Fruit fly (Drosophila melanogaster): Measurements from ENCODE around the gene CG6048.
A peak's percentile ranks its signal among the peaks of the same experiment; 100 is the strongest.

CG6048 gene

DNA sequence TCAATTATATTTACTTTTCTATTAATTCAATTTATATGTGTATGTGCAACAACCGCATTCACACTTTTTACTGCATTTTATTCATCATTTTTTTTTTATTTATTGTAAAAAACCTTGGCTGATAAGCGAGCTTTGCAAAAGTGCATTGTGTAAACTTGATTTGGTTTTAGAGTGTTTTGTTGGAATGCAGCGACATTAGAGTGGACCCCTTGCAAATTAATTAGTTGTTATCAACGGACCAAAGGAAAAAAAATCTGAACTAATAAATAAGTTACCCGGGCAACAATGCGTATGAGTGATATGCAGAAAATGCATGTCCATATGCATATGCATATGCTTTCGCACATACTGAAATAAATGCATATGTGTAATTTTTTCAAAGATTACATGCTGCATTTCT, 31.4 kb upstream of the CG6048 start:
- TF ChIP-seq CG8301 (tag; optimal IDR thresholded peaks at IDR 0.05): peak; percentile 4
- no peak for TF ChIP-seq D1 (tag; optimal IDR thresholded peaks at IDR 0.05)
- TF ChIP-seq CG14655 (GFP tag; optimal IDR thresholded peaks at IDR 0.05): peak; percentile 17
- peak; percentile 68 for TF ChIP-seq CG12605 (GFP tag; IDR thresholded peaks at IDR 0.05)

DNA sequence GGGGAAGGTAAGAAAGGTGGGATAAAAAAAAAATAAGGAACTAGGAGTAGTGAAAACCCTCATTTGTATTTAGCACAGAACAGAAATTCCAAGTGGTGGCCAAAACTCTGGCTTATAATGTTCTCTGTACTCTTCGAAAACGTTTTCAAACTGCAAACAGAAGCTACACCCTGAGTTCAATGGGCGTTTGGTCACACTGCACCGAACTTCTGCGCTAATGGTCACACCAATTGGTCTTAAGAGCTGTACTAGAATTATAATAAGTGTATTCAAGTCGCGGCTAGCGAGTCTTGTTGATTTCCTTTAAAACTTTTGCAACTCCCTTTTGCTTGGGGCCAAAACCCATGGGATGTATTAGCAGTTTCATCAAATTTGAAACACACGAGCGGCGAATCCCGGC, 30.3 kb upstream of the CG6048 start:
- TF ChIP-seq CG4496 (GFP tag; IDR thresholded peaks at IDR 0.05) (no peak), gl (tag; optimal IDR thresholded peaks at IDR 0.05) (no peak)

DNA sequence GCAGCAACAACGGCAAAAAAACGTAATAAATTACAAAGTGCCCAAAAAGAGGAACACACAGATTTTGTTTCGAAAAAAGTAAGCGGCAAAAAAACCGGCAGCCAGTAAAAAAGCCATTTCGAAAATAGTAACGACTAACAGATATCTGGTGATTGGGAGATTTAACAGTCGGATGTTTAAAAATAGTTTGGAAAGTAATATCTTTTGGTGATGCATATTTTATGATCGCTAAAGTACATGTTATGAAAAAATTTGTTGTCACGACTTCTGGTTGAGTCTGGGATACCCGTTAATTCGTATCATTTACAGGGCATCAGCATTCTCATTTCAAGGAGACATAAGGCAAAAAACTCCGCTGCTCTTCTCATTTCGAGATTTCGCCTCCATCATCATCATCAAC, 29.2 kb upstream of the CG6048 start:
- TF ChIP-seq CG13204 (GFP tag; optimal IDR thresholded peaks at IDR 0.05) (no peak), Pif1A (GFP tag; optimal IDR thresholded peaks at IDR 0.05) (peak; percentile 73), gl (tag; optimal IDR thresholded peaks at IDR 0.05) (no peak), D1 (tag; optimal IDR thresholded peaks at IDR 0.05) (peak; percentile 37), CG12605 (GFP tag; IDR thresholded peaks at IDR 0.05) (peak; percentile 52; the same call in 1 of the 2 replicates), CG8301 (tag; optimal IDR thresholded peaks at IDR 0.05) (peak; percentile 9), CG34367 (tag; optimal IDR thresholded peaks at IDR 0.05) (peak; percentile 26), CG4496 (GFP tag; IDR thresholded peaks at IDR 0.05) (peak; percentile 62; the same call in 2 of the 3 replicates), CG10348 (GFP tag; IDR thresholded peaks at IDR 0.05) (no peak), Ets98B (GFP tag; IDR thresholded peaks at IDR 0.05) (no peak), CG17806 (tag; optimal IDR thresholded peaks at IDR 0.05) (peak; percentile 55), CG8159 (tag; optimal IDR thresholded peaks at IDR 0.05) (peak; percentile 66), CG14655 (GFP tag; optimal IDR thresholded peaks at IDR 0.05) (peak; percentile 29), fd96Ca (GFP tag; IDR thresholded peaks at IDR 0.05) (peak; percentile 50; the same call in 1 of the 3 replicates), CG32121 (GFP tag; IDR thresholded peaks at IDR 0.05) (peak; percentile 53), CG15710 (tag; optimal IDR thresholded peaks at IDR 0.05) (peak; percentile 43), Snoo (tag; optimal IDR thresholded peaks at IDR 0.05) (peak; percentile 66), CG9948 (tag; optimal IDR thresholded peaks at IDR 0.05) (peak; percentile 34), rn (GFP tag; IDR thresholded peaks at IDR 0.05) (no peak), Pif1B (GFP tag; optimal IDR thresholded peaks at IDR 0.05) (peak; percentile 52), EcR (GFP tag; optimal IDR thresholded peaks at IDR 0.05) (no peak)

DNA sequence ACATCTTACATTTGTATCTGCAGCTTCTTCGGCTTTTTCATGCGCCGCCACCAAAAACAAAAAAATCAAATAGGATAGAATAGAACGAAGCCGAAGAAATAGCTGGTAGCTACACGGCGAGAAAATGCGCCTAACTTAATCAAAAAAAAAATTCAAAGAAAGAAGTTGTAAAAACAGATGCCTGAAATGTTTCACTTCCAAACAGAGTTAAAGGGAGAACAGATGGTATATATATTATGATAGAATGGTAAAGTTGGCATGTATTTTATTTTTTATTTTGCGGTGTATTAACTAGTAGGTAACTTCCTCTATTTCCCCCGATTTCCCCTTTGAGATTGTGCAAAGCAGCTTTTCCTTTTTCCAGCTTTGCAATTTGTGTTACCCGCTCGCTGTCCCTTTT, 28.0 kb upstream of the CG6048 start:
- peak; percentile 84 for TF ChIP-seq CG8301 (tag; optimal IDR thresholded peaks at IDR 0.05)
- peak; percentile 31 for TF ChIP-seq D1 (tag; optimal IDR thresholded peaks at IDR 0.05)
- TF ChIP-seq rn (GFP tag; IDR thresholded peaks at IDR 0.05): 0 out of 2 replicates have a peak, but pooled peaks have one; percentile 33
- TF ChIP-seq CG15710 (tag; optimal IDR thresholded peaks at IDR 0.05): no peak
- no peak for TF ChIP-seq EcR (GFP tag; optimal IDR thresholded peaks at IDR 0.05)
- peak; percentile 26 for TF ChIP-seq CG8159 (tag; optimal IDR thresholded peaks at IDR 0.05)
- no peak for TF ChIP-seq gl (tag; optimal IDR thresholded peaks at IDR 0.05)
- TF ChIP-seq CG10348 (GFP tag; IDR thresholded peaks at IDR 0.05): no peak
- TF ChIP-seq CG12605 (GFP tag; IDR thresholded peaks at IDR 0.05): peak; percentile 67
- peak; percentile 64 for TF ChIP-seq Pif1B (GFP tag; optimal IDR thresholded peaks at IDR 0.05)
- peak; percentile 59; the same call in 2 of the 3 replicates for TF ChIP-seq fd96Ca (GFP tag; IDR thresholded peaks at IDR 0.05)
- 0 out of 2 replicates have a peak, but pooled peaks have one; percentile 14 for TF ChIP-seq CG32121 (GFP tag; IDR thresholded peaks at IDR 0.05)
- peak; percentile 65 for TF ChIP-seq Ets98B (GFP tag; IDR thresholded peaks at IDR 0.05)
- TF ChIP-seq Pif1A (GFP tag; optimal IDR thresholded peaks at IDR 0.05): peak; percentile 54
- TF ChIP-seq CG4496 (GFP tag; IDR thresholded peaks at IDR 0.05): peak; percentile 82
- peak; percentile 42 for TF ChIP-seq CG17806 (tag; optimal IDR thresholded peaks at IDR 0.05)
- TF ChIP-seq CG34367 (tag; optimal IDR thresholded peaks at IDR 0.05): peak; percentile 37
- TF ChIP-seq Snoo (tag; optimal IDR thresholded peaks at IDR 0.05): no peak
- TF ChIP-seq CG13204 (GFP tag; optimal IDR thresholded peaks at IDR 0.05): no peak
- peak; percentile 91 for TF ChIP-seq CG14655 (GFP tag; optimal IDR thresholded peaks at IDR 0.05)
- TF ChIP-seq CG9948 (tag; optimal IDR thresholded peaks at IDR 0.05): peak; percentile 59

dm6 chrX:5925793-5926418, 26.5 kb upstream of the CG6048 start:
- peak; percentile 81 for TF ChIP-seq CG9948 (tag; optimal IDR thresholded peaks at IDR 0.05)
- peak; percentile 85 for TF ChIP-seq CG8159 (tag; optimal IDR thresholded peaks at IDR 0.05)
- TF ChIP-seq CG34367 (tag; optimal IDR thresholded peaks at IDR 0.05): peak; percentile 84
- TF ChIP-seq Pif1A (GFP tag; optimal IDR thresholded peaks at IDR 0.05): peak; percentile 74
- peak; percentile 91 for TF ChIP-seq CG12605 (GFP tag; IDR thresholded peaks at IDR 0.05)
- TF ChIP-seq Pif1B (GFP tag; optimal IDR thresholded peaks at IDR 0.05): peak; percentile 79
- TF ChIP-seq CG32121 (GFP tag; IDR thresholded peaks at IDR 0.05): peak; percentile 49; the same call in 1 of the 2 replicates
- TF ChIP-seq CG17806 (tag; optimal IDR thresholded peaks at IDR 0.05): peak; percentile 97
- peak; percentile 89 for TF ChIP-seq EcR (GFP tag; optimal IDR thresholded peaks at IDR 0.05)
- peak; percentile 93 for TF ChIP-seq CG4496 (GFP tag; IDR thresholded peaks at IDR 0.05)
- TF ChIP-seq CG14655 (GFP tag; optimal IDR thresholded peaks at IDR 0.05): peak; percentile 94
- TF ChIP-seq CG10348 (GFP tag; IDR thresholded peaks at IDR 0.05): no peak
- TF ChIP-seq D1 (tag; optimal IDR thresholded peaks at IDR 0.05): peak; percentile 46
- peak; percentile 92 for TF ChIP-seq CG8301 (tag; optimal IDR thresholded peaks at IDR 0.05)
- TF ChIP-seq CG13204 (GFP tag; optimal IDR thresholded peaks at IDR 0.05): peak; percentile 16
- TF ChIP-seq Snoo (tag; optimal IDR thresholded peaks at IDR 0.05): peak; percentile 57
- TF ChIP-seq gl (tag; optimal IDR thresholded peaks at IDR 0.05): peak; percentile 64
- peak; percentile 84 for TF ChIP-seq fd96Ca (GFP tag; IDR thresholded peaks at IDR 0.05)
- TF ChIP-seq rn (GFP tag; IDR thresholded peaks at IDR 0.05): peak; percentile 75
- TF ChIP-seq Ets98B (GFP tag; IDR thresholded peaks at IDR 0.05): peak; percentile 87
- peak; percentile 84 for TF ChIP-seq CG15710 (tag; optimal IDR thresholded peaks at IDR 0.05)

DNA sequence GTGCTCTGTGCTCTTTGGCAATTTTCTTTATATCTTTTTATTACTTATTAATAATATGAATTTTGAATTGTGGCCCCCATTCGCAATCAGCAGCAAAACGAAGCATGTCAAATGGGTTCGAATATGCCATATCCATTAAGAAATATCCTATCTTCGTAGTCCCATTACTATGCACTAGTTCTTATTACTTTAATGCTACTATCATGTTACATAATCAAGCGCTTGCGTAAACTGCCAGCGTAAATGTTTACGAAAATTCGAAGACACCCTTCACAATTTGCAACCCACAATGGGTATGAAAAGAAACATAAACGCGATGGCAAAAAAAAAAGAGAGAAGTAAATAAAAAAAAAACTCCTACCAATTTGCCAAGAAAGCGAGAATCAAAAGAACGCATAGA, 25.6 kb upstream of the CG6048 start:
- TF ChIP-seq CG34367 (tag; optimal IDR thresholded peaks at IDR 0.05) (peak; percentile 76), CG4496 (GFP tag; IDR thresholded peaks at IDR 0.05) (peak; percentile 70; the same call in 2 of the 3 replicates), gl (tag; optimal IDR thresholded peaks at IDR 0.05) (peak; percentile 28), CG14655 (GFP tag; optimal IDR thresholded peaks at IDR 0.05) (peak; percentile 77), Snoo (tag; optimal IDR thresholded peaks at IDR 0.05) (no peak), Pif1A (GFP tag; optimal IDR thresholded peaks at IDR 0.05) (peak; percentile 53), CG15710 (tag; optimal IDR thresholded peaks at IDR 0.05) (peak; percentile 62), CG17806 (tag; optimal IDR thresholded peaks at IDR 0.05) (peak; percentile 73), fd96Ca (GFP tag; IDR thresholded peaks at IDR 0.05) (peak; percentile 84), D1 (tag; optimal IDR thresholded peaks at IDR 0.05) (no peak), Ets98B (GFP tag; IDR thresholded peaks at IDR 0.05) (peak; percentile 70), Pif1B (GFP tag; optimal IDR thresholded peaks at IDR 0.05) (peak; percentile 57), CG10348 (GFP tag; IDR thresholded peaks at IDR 0.05) (no peak), CG8301 (tag; optimal IDR thresholded peaks at IDR 0.05) (peak; percentile 72), CG8159 (tag; optimal IDR thresholded peaks at IDR 0.05) (peak; percentile 65), CG32121 (GFP tag; IDR thresholded peaks at IDR 0.05) (peak; percentile 49; the same call in 1 of the 2 replicates), CG12605 (GFP tag; IDR thresholded peaks at IDR 0.05) (peak; percentile 74), EcR (GFP tag; optimal IDR thresholded peaks at IDR 0.05) (no peak), CG9948 (tag; optimal IDR thresholded peaks at IDR 0.05) (peak; percentile 75), rn (GFP tag; IDR thresholded peaks at IDR 0.05) (no peak)

Data from whole organism, pupa.